Fruit fly (Drosophila melanogaster) S2 (cell line): ENCODE results near the gene CG43333.

Source experiments
- CG8478 ChIP-seq: fragments of >200 bp; optimal IDR thresholded peaks from 2 replicates; lab custom pipeline; 2018
- CTCF ChIP-seq, 2 experiments: fragments of >200 bp; optimal IDR thresholded peaks; 2 replicates each; lab custom pipeline; 2018

DNA sequence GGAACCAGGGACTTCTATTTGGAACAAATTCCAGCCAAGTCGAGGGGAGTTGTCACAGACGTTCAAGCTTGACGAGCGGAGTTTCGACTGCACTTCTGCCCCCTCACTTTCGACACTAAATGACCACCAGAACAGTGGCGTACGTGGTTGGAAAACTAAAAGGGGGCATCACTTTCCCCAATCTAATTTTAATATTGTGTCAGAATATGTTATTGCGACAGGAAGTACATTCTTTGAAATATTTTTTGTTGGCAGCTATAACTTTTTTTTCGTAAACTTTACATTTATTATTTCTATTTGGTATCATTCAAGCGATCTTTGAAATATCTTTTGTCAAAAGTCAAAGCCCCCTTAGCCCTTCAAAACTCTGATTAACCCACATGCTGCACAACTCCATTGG is 32.2 kb upstream of the CG43333 start:
- no peak for TF ChIP-seq CG8478 (lab: Kevin White, UChicago)
- TF ChIP-seq CTCF (optimal IDR thresholded peaks at IDR 0.05; lab: Kevin White, UChicago), result no peak
